Worm (Caenorhabditis elegans): Measurements from ENCODE around the gene ras-2.
A peak's percentile ranks its signal among the peaks of the same experiment; 100 is the strongest.

ras-2 gene

DNA sequence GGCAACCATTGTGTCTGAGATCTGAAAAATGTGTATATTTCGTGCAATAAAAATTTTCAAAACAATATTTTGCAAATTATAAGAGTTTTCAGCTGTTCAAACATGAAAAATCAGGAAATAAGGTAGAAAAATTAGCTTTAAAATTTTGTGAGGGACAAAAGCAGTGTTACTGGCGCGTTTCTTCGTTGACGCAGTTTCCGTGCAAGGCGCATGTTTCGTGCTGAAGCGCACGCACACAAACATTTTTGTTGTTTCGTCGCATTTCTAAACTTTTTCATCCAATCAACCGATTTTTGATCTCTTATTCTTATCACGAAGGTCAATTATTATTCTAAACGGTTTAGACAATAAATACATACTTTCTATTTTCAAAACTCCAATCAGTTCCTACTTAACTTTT, 46.6 kb downstream of the ras-2 start, which contains the start of gene nifk-1:
Gene nifk-1 (minus strand): TSS at position 27 of the 400 bp plus-strand sequence.
- TF ChIP-seq nfya-1 (tag; optimal IDR thresholded peaks at IDR 0.05) (peak; percentile 70), elt-2 (tag; optimal IDR thresholded peaks at IDR 0.05) (peak; percentile 63), ceh-14 (tag; optimal IDR thresholded peaks at IDR 0.05) (no peak), ets-4 (tag; optimal IDR thresholded peaks at IDR 0.05) (peak; percentile 16), pax-1 (tag; optimal IDR thresholded peaks at IDR 0.05) (no peak), unc-42 (tag; optimal IDR thresholded peaks at IDR 0.05) (peak; percentile 29), ceh-34 (tag; optimal IDR thresholded peaks at IDR 0.05) (no peak), tbx-2 (tag; optimal IDR thresholded peaks at IDR 0.05) (peak; percentile 50), ceh-18 (tag; optimal IDR thresholded peaks at IDR 0.05) (peak; percentile 14), C38D4.7 (GFP tag; optimal IDR thresholded peaks at IDR 0.05) (no peak), sox-2 (GFP tag; IDR thresholded peaks at IDR 0.05) (no peak), pat-9 (tag; optimal IDR thresholded peaks at IDR 0.05) (no peak), ztf-16 (tag; optimal IDR thresholded peaks at IDR 0.05) (peak; percentile 5), madf-2 (tag; optimal IDR thresholded peaks at IDR 0.05) (no peak), K02D7.2 (tag; optimal IDR thresholded peaks at IDR 0.05) (no peak), rnt-1 (tag; optimal IDR thresholded peaks at IDR 0.05) (no peak), F13H6.1 (tag; optimal IDR thresholded peaks at IDR 0.05) (no peak), ceh-48 (tag; optimal IDR thresholded peaks at IDR 0.05) (no peak), fkh-6 (tag; optimal IDR thresholded peaks at IDR 0.05) (no peak), ceh-24 (tag; optimal IDR thresholded peaks at IDR 0.05) (no peak), ref-2 (tag; optimal IDR thresholded peaks at IDR 0.05) (no peak), pqm-1 (tag; optimal IDR thresholded peaks at IDR 0.05) (no peak), ceh-31 (tag; optimal IDR thresholded peaks at IDR 0.05) (peak; percentile 23), hlh-8 (tag; optimal IDR thresholded peaks at IDR 0.05) (no peak), ceh-30 (tag; optimal IDR thresholded peaks at IDR 0.05) (no peak)

ce11 chrIII:4689595-4689994, 50.3 kb downstream of the ras-2 start:
- TF ChIP-seq fkh-6 (tag; optimal IDR thresholded peaks at IDR 0.05) (peak; percentile 81), nhr-232 (tag; optimal IDR thresholded peaks at IDR 0.05) (peak; percentile 75), hlh-13 (GFP tag; optimal IDR thresholded peaks at IDR 0.05) (peak; percentile 77), zip-5 (tag; optimal IDR thresholded peaks at IDR 0.05) (peak; percentile 35), ztf-16 (tag; optimal IDR thresholded peaks at IDR 0.05) (peak; percentile 60), pros-1 (tag; optimal IDR thresholded peaks at IDR 0.05) (no peak), gmeb-2 (tag; optimal IDR thresholded peaks at IDR 0.05) (peak; percentile 80), rnt-1 (tag; optimal IDR thresholded peaks at IDR 0.05) (peak; percentile 62), ceh-18 (tag; optimal IDR thresholded peaks at IDR 0.05) (peak; percentile 35), dve-1 (tag; optimal IDR thresholded peaks at IDR 0.05) (peak; percentile 77), unc-55 (GFP tag; optimal IDR thresholded peaks at IDR 0.05) (no peak), ceh-14 (tag; optimal IDR thresholded peaks at IDR 0.05) (peak; percentile 45), tbx-2 (tag; optimal IDR thresholded peaks at IDR 0.05) (peak; percentile 74), F13H6.1 (tag; optimal IDR thresholded peaks at IDR 0.05) (peak; percentile 31), lim-6 (tag; optimal IDR thresholded peaks at IDR 0.05) (no peak), C08G9.2 (tag; optimal IDR thresholded peaks at IDR 0.05) (peak; percentile 62), ttx-3 (tag; optimal IDR thresholded peaks at IDR 0.05) (peak; percentile 75), elt-2 (tag; optimal IDR thresholded peaks at IDR 0.05) (peak; percentile 83), unc-86 (tag; optimal IDR thresholded peaks at IDR 0.05) (peak; percentile 59), npax-4 (tag; optimal IDR thresholded peaks at IDR 0.05) (peak; percentile 65), sox-4 (tag; optimal IDR thresholded peaks at IDR 0.05) (peak; percentile 72), ceh-19 (GFP tag; optimal IDR thresholded peaks at IDR 0.05) (peak; percentile 73), dmd-4 (tag; optimal IDR thresholded peaks at IDR 0.05; ENCODE audit: borderline replicate concordance) (peak; percentile 66), ref-2 (tag; optimal IDR thresholded peaks at IDR 0.05) (peak; percentile 88), ceh-30 (tag; optimal IDR thresholded peaks at IDR 0.05) (peak; percentile 51), madf-2 (tag; optimal IDR thresholded peaks at IDR 0.05) (peak; percentile 84), ceh-31 (tag; optimal IDR thresholded peaks at IDR 0.05) (peak; percentile 30), tbx-7 (tag; optimal IDR thresholded peaks at IDR 0.05) (no peak), syd-9 (tag; optimal IDR thresholded peaks at IDR 0.05) (peak; percentile 80), ceh-2 (tag; optimal IDR thresholded peaks at IDR 0.05) (peak; percentile 34), pha-4 (tag; optimal IDR thresholded peaks at IDR 0.05) (no peak), ama-1 (optimal IDR thresholded peaks at IDR 0.05) (no peak), nhr-11 (tag; optimal IDR thresholded peaks at IDR 0.05) (no peak), T23F11.4 (GFP tag; optimal IDR thresholded peaks at IDR 0.05) (peak; percentile 63), ceh-45 (GFP tag; IDR thresholded peaks at IDR 0.05) (peak; percentile 63; the same call in 1 of the 2 replicates), unc-42 (tag; optimal IDR thresholded peaks at IDR 0.05) (no peak), pqm-1 (tag; optimal IDR thresholded peaks at IDR 0.05) (peak; percentile 44), ahr-1 (tag; optimal IDR thresholded peaks at IDR 0.05) (peak; percentile 69), nfya-1 (tag; optimal IDR thresholded peaks at IDR 0.05) (peak; percentile 59)

Measured in whole organism, late embryonic.